Worm (Caenorhabditis elegans): ENCODE results near the gene wdr-5.1.

wdr-5.1 gene

DNA sequence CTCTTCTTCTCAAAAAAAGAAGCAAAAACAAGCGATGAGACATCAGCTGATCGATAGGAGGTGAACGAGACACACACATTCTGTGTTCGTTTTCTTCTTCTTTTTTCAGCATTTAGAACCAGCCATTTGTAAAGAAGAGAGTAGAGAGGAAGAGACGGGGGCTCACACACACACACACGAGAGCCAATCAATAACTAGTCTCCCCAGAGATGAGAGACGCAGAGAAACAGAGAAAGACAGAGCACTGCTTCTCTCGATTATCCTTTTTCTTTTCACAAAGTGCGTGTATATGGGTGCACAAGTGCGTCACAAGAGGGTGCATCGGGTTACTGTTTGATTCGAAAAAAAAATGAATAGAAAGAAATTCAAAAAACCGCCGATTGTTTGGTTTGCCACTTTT is 27.7 kb upstream of the wdr-5.1 start (continued):
- peak; percentile 85 for TF ChIP-seq hmg-1.1 (GFP tag; IDR thresholded peaks at IDR 0.05)
- TF ChIP-seq ceh-28 (tag; optimal IDR thresholded peaks at IDR 0.05), result peak; percentile 67
- no peak for TF ChIP-seq pqm-1 (tag; optimal IDR thresholded peaks at IDR 0.05)
- no peak for TF ChIP-seq nhr-6 (tag; optimal IDR thresholded peaks at IDR 0.05)
- no peak for TF ChIP-seq tra-1 (GFP tag; IDR thresholded peaks at IDR 0.05)
- no peak for TF ChIP-seq vab-7 (GFP tag; IDR thresholded peaks at IDR 0.05)
- TF ChIP-seq mdt-29 (GFP tag; IDR thresholded peaks at IDR 0.05), result no peak
- TF ChIP-seq ceh-44 (GFP tag; IDR thresholded peaks at IDR 0.05), result no peak
- no peak for TF ChIP-seq madf-5 (GFP tag; IDR thresholded peaks at IDR 0.05)
- 0 out of 2 replicates have a peak, but pooled peaks have one; percentile 18 for TF ChIP-seq lin-38 (GFP tag; IDR thresholded peaks at IDR 0.05)
- no peak for TF ChIP-seq daf-19 (GFP tag; conservative IDR thresholded peaks at IDR 0.05)
- TF ChIP-seq dmd-8 (GFP tag; IDR thresholded peaks at IDR 0.05), result no peak
- peak; percentile 32 for TF ChIP-seq dve-1 (tag; optimal IDR thresholded peaks at IDR 0.05; ENCODE audit: insufficient read depth)
- TF ChIP-seq F37D6.2 (tag; optimal IDR thresholded peaks at IDR 0.05), result peak; percentile 43
- no peak for TF ChIP-seq zip-11 (GFP tag; IDR thresholded peaks at IDR 0.05)
- TF ChIP-seq sdz-12 (GFP tag; optimal IDR thresholded peaks at IDR 0.05), result no peak
- TF ChIP-seq unc-62 (GFP tag; optimal IDR thresholded peaks at IDR 0.05 in 1 of 2), result no peak
- no peak for TF ChIP-seq unc-62 (tag; optimal IDR thresholded peaks at IDR 0.05)
- no peak for TF ChIP-seq nhr-102 (tag; optimal IDR thresholded peaks at IDR 0.05)
- TF ChIP-seq php-3 (GFP tag; IDR thresholded peaks at IDR 0.05), result no peak
- no peak for TF ChIP-seq egl-27 (tag; optimal IDR thresholded peaks at IDR 0.05)
- no peak for TF ChIP-seq nhr-10 (tag; optimal IDR thresholded peaks at IDR 0.05)
- no peak for TF ChIP-seq nhr-41 (GFP tag; IDR thresholded peaks at IDR 0.05)
- TF ChIP-seq ceh-82 (tag; optimal IDR thresholded peaks at IDR 0.05), result no peak
- peak; percentile 60 to 81 for TF ChIP-seq lsy-2 (tag; optimal IDR thresholded peaks at IDR 0.05)
- peak; percentile 20 for TF ChIP-seq mes-2 (tag; optimal IDR thresholded peaks at IDR 0.05; ENCODE audit: poor library complexity, severe bottlenecking)
- no peak for TF ChIP-seq daf-8 (GFP tag; IDR thresholded peaks at IDR 0.05)
- peak; percentile 43 for TF ChIP-seq ces-1 (GFP tag; optimal IDR thresholded peaks at IDR 0.05)
- no peak for TF ChIP-seq ceh-32 (tag; optimal IDR thresholded peaks at IDR 0.05; ENCODE audit: poor library complexity)
- TF ChIP-seq nhr-25 (tag; optimal IDR thresholded peaks at IDR 0.05; ENCODE audit: borderline replicate concordance, insufficient read depth), result no peak
- no peak for TF ChIP-seq lim-7 (GFP tag; IDR thresholded peaks at IDR 0.05)
- no peak for TF ChIP-seq nhr-237 (tag; optimal IDR thresholded peaks at IDR 0.05)
- no peak for TF ChIP-seq T20F7.1 (GFP tag; optimal IDR thresholded peaks at IDR 0.05)
- TF ChIP-seq zfp-3 (GFP tag; conservative IDR thresholded peaks at IDR 0.05), result no peak
- TF ChIP-seq daf-12 (tag; optimal IDR thresholded peaks at IDR 0.05), result no peak
- 0 out of 2 replicates have a peak, but pooled peaks have one; percentile 52 for TF ChIP-seq ceh-20 (GFP tag; IDR thresholded peaks at IDR 0.05)
- no peak for TF ChIP-seq snpc-4 (tag; optimal IDR thresholded peaks at IDR 0.05)
- peak; percentile 29 for TF ChIP-seq dpl-1 (GFP tag; optimal IDR thresholded peaks at IDR 0.05)
- no peak for TF ChIP-seq aly-2 (tag; optimal IDR thresholded peaks at IDR 0.05)
- peak; percentile 94 for TF ChIP-seq aha-1 (tag)
- no peak for TF ChIP-seq gei-8 (GFP tag; optimal IDR thresholded peaks at IDR 0.05)
- TF ChIP-seq ZK546.5 (tag; optimal IDR thresholded peaks at IDR 0.05), result no peak
- TF ChIP-seq mxl-3 (GFP tag; optimal IDR thresholded peaks at IDR 0.05), result no peak
- no peak for TF ChIP-seq ztf-11 (tag; optimal IDR thresholded peaks at IDR 0.05)
- TF ChIP-seq skn-1 (tag; optimal IDR thresholded peaks at IDR 0.05), result no peak
- TF ChIP-seq hlh-30 (tag; optimal IDR thresholded peaks at IDR 0.05; ENCODE audit: insufficient read depth), result peak; percentile 73
- no peak for TF ChIP-seq nhr-76 (tag; optimal IDR thresholded peaks at IDR 0.05)
- TF ChIP-seq ZK337.2 (GFP tag; IDR thresholded peaks at IDR 0.05), result no peak
- no peak for TF ChIP-seq lin-1 (GFP tag; IDR thresholded peaks at IDR 0.05)
- peak in 1 of 2 experiments; percentile 59 for TF ChIP-seq daf-16 (GFP tag; optimal IDR thresholded peaks at IDR 0.05)
- no peak for TF ChIP-seq daf-16 (tag; optimal IDR thresholded peaks at IDR 0.05)
- no peak for TF ChIP-seq Y105C5A.15 (GFP tag; IDR thresholded peaks at IDR 0.05)
- no peak for TF ChIP-seq arid-1 (GFP tag; conservative IDR thresholded peaks at IDR 0.05)
